Fruit fly (Drosophila melanogaster) whole organism, embryonic: ENCODE results near the gene CG5815.

Source experiments
- ATbp ChIP-seq: fragments of 200-800 bp; sonication (Bioruptor generic); optimal IDR thresholded peaks from 2 replicates; lab custom pipeline; 2017; ENCODE audit warnings: missing biosample characterization, mild to moderate bottlenecking, missing genetic modification characterization, missing genetic modification reagents
- Blimp-1 ChIP-seq: fragments of 200-800 bp; sonication (Bioruptor generic); optimal IDR thresholded peaks from 3 replicates; lab custom pipeline; 2018; ENCODE audit warnings: missing biosample characterization, missing genetic modification characterization, mild to moderate bottlenecking, moderate library complexity, missing genetic modification reagents
- CG10274 ChIP-seq: fragments of 200-800 bp; sonication (Bioruptor generic); optimal IDR thresholded peaks from 3 replicates; lab custom pipeline; 2017; ENCODE audit warnings: missing biosample characterization, mild to moderate bottlenecking, missing genetic modification characterization
- CG12236 ChIP-seq: fragments of 200-800 bp; sonication (Bioruptor generic); optimal IDR thresholded peaks from 2 replicates; lab custom pipeline; 2016; ENCODE audit warnings: missing biosample characterization, missing genetic modification characterization
- CG12391 ChIP-seq: fragments of 200-800 bp; sonication (Bioruptor generic); optimal IDR thresholded peaks from 3 replicates; lab custom pipeline; 2018; ENCODE audit warnings: missing biosample characterization, mild to moderate bottlenecking, missing genetic modification characterization, moderate library complexity
- CG1603 ChIP-seq: fragments of 200-800 bp; sonication (Bioruptor generic); optimal IDR thresholded peaks from 2 replicates; lab custom pipeline; 2019; ENCODE audit warnings: missing biosample characterization, mild to moderate bottlenecking, missing genetic modification characterization, moderate library complexity
- CG17385 ChIP-seq: fragments of 200-800 bp; sonication (Bioruptor generic); optimal IDR thresholded peaks from 3 replicates; lab custom pipeline; 2018; ENCODE audit warnings: missing biosample characterization, mild to moderate bottlenecking, missing genetic modification characterization
- CG17568 ChIP-seq: fragments of 200-800 bp; sonication (Bioruptor generic); optimal IDR thresholded peaks from 2 replicates; lab custom pipeline; 2018; ENCODE audit warnings: missing biosample characterization, mild to moderate bottlenecking, missing genetic modification characterization, moderate library complexity
- CG18262 ChIP-seq: fragments of 200-800 bp; optimal IDR thresholded peaks from 3 replicates; lab custom pipeline; 2019; ENCODE audit warnings: missing biosample characterization, mild to moderate bottlenecking, missing genetic modification characterization, moderate library complexity
- CG32772 ChIP-seq: fragments of 200-800 bp; sonication (Bioruptor generic); IDR thresholded peaks from 2 replicates; pipeline ENCODE4 v1.3.6; 2022; ENCODE audit warnings: missing biosample characterization, missing genetic modification characterization
- CG33213 ChIP-seq: fragments of 200-800 bp; sonication (Bioruptor generic); optimal IDR thresholded peaks from 3 replicates; lab custom pipeline; 2016; ENCODE audit warnings: missing biosample characterization, missing genetic modification characterization
- CG4328 ChIP-seq: fragments of 200-800 bp; sonication (Bioruptor generic); optimal IDR thresholded peaks from 3 replicates; lab custom pipeline; 2017; ENCODE audit warnings: missing biosample characterization, missing genetic modification reagents, missing genetic modification characterization
- CG6654 ChIP-seq: fragments of 200-800 bp; sonication (Bioruptor generic); optimal IDR thresholded peaks from 2 replicates; lab custom pipeline; 2017; ENCODE audit warnings: missing biosample characterization, mild to moderate bottlenecking, missing genetic modification characterization
- CG6689 ChIP-seq: fragments of 200-800 bp; sonication (Bioruptor generic); IDR thresholded peaks from 2 replicates; pipeline ENCODE4 v1.3.6; 2022; ENCODE audit warnings: missing biosample characterization, missing genetic modification characterization
- CG7357 ChIP-seq: fragments of 200-800 bp; sonication (Bioruptor generic); IDR thresholded peaks from 3 replicates; pipeline ENCODE4 v1.3.6; 2022; ENCODE audit warnings: missing biosample characterization, missing genetic modification characterization
- CG7963 ChIP-seq: fragments of 200-800 bp; sonication (Bioruptor generic); IDR thresholded peaks from 3 replicates; pipeline ENCODE4 v1.3.6; 2022; ENCODE audit warnings: missing biosample characterization, missing genetic modification characterization; ENCODE audit not compliant: partially characterized antibody
- CG8290 ChIP-seq, 3 experiments: fragments of 200-800 bp; sonication (Bioruptor generic); optimal IDR thresholded peaks; 2 replicates each; lab custom pipeline; 2016 to 2019; ENCODE audit warnings: missing biosample characterization in 3 of 3, missing genetic modification characterization in 3 of 3, mild to moderate bottlenecking in 2 of 3, moderate library complexity in 1 of 3
- CG9215 ChIP-seq: fragments of 200-800 bp; sonication (Bioruptor generic); IDR thresholded peaks from 2 replicates; pipeline ENCODE4 v1.3.6; 2022; ENCODE audit warnings: missing biosample characterization, missing genetic modification characterization
- Dref ChIP-seq: fragments of 200-800 bp; sonication (Bioruptor generic); IDR thresholded peaks from 2 replicates; pipeline ENCODE4 v1.3.6; 2022; ENCODE audit warnings: missing biosample characterization, missing genetic modification characterization
- Ets65A ChIP-seq: fragments of 200-800 bp; sonication (Bioruptor generic); peaks from one replicate; lab custom pipeline; 2016; ENCODE audit warnings: missing biosample characterization, missing genetic modification characterization
- Fer2 ChIP-seq: fragments of 200-800 bp; sonication (Bioruptor generic); optimal IDR thresholded peaks from 2 replicates; lab custom pipeline; 2018; ENCODE audit warnings: missing biosample characterization, mild to moderate bottlenecking, missing genetic modification characterization, moderate library complexity
- Hr51 ChIP-seq, 2 experiments: fragments of 200-800 bp; sonication (Bioruptor generic); optimal IDR thresholded peaks; 2 replicates in 1 of 2; 3 replicates in 1 of 2; lab custom pipeline; 2016 to 2018; ENCODE audit warnings: missing biosample characterization in 2 of 2, missing genetic modification characterization in 2 of 2, mild to moderate bottlenecking in 1 of 2, moderate library complexity in 1 of 2
- Jarid2 ChIP-seq: fragments of 200-800 bp; sonication (Bioruptor generic); optimal IDR thresholded peaks from 3 replicates; lab custom pipeline; 2017; ENCODE audit warnings: mild to moderate bottlenecking, missing biosample characterization, missing genetic modification reagents, missing genetic modification characterization
- Med ChIP-seq: fragments of 200-800 bp; sonication (Bioruptor generic); peaks from one replicate; lab custom pipeline; 2016; ENCODE audit warnings: missing biosample characterization, missing genetic modification characterization, mild to moderate bottlenecking, inconsistent platforms, moderate library complexity
- Nf-YB ChIP-seq: fragments of 200-800 bp; sonication (Bioruptor generic); optimal IDR thresholded peaks from 3 replicates; lab custom pipeline; 2019; ENCODE audit warnings: missing biosample characterization, mild to moderate bottlenecking, missing genetic modification characterization, moderate library complexity
- PHDP ChIP-seq: fragments of 200-800 bp; sonication (Bioruptor generic); optimal IDR thresholded peaks from 3 replicates; lab custom pipeline; 2018; ENCODE audit warnings: missing biosample characterization, mild to moderate bottlenecking, missing genetic modification characterization, moderate library complexity
- Sry-β ChIP-seq: fragments of 200-800 bp; sonication (Bioruptor generic); optimal IDR thresholded peaks from 2 replicates; lab custom pipeline; 2018; ENCODE audit warnings: missing biosample characterization, mild to moderate bottlenecking, missing genetic modification characterization, moderate library complexity
- YL-1 ChIP-seq: fragments of 200-800 bp; sonication (Bioruptor generic); optimal IDR thresholded peaks from 3 replicates; lab custom pipeline; 2017; ENCODE audit warnings: missing biosample characterization, mild to moderate bottlenecking, missing genetic modification characterization
- ab ChIP-seq: fragments of 200-800 bp; sonication (Bioruptor generic); optimal IDR thresholded peaks from 2 replicates; lab custom pipeline; 2016; ENCODE audit warnings: missing biosample characterization, missing genetic modification characterization
- bab2 ChIP-seq: fragments of 200-800 bp; sonication (Bioruptor generic); optimal IDR thresholded peaks from 2 replicates; lab custom pipeline; 2016; ENCODE audit warnings: missing biosample characterization, missing genetic modification characterization
- cwo ChIP-seq: fragments of 200-800 bp; sonication (Bioruptor generic); optimal IDR thresholded peaks from 3 replicates; lab custom pipeline; 2017; ENCODE audit warnings: missing biosample characterization, missing genetic modification characterization, mild to moderate bottlenecking, moderate library complexity, missing genetic modification reagents
- gem ChIP-seq: fragments of 200-800 bp; sonication (Bioruptor generic); optimal IDR thresholded peaks from 2 replicates; lab custom pipeline; 2019; ENCODE audit warnings: missing biosample characterization, mild to moderate bottlenecking, missing genetic modification characterization, moderate library complexity
- grn ChIP-seq: fragments of 200-800 bp; sonication (Bioruptor generic); optimal IDR thresholded peaks from 3 replicates; lab custom pipeline; 2017; ENCODE audit warnings: missing biosample characterization, missing genetic modification characterization
- jumu ChIP-seq: fragments of 200-800 bp; sonication (Bioruptor generic); optimal IDR thresholded peaks from 3 replicates; lab custom pipeline; 2016; ENCODE audit warnings: missing biosample characterization, missing genetic modification characterization
- knrl ChIP-seq: fragments of 200-800 bp; sonication (Bioruptor generic); IDR thresholded peaks from 3 replicates; pipeline ENCODE4 v1.3.6; 2022; ENCODE audit warnings: missing biosample characterization, missing genetic modification characterization; ENCODE audit not compliant: partially characterized antibody
- lilli ChIP-seq: fragments of 200-800 bp; sonication (Bioruptor generic); optimal IDR thresholded peaks from 3 replicates; lab custom pipeline; 2016; ENCODE audit warnings: missing biosample characterization, missing genetic modification characterization
- nerfin-2 ChIP-seq: fragments of 200-800 bp; sonication (Bioruptor generic); IDR thresholded peaks from 2 replicates; pipeline ENCODE4 v1.3.6; 2022; ENCODE audit warnings: missing biosample characterization, missing genetic modification characterization; ENCODE audit not compliant: partially characterized antibody
- nmo ChIP-seq: fragments of 200-800 bp; sonication (Bioruptor generic); optimal IDR thresholded peaks from 2 replicates; lab custom pipeline; 2018; ENCODE audit warnings: missing biosample characterization, mild to moderate bottlenecking, missing genetic modification characterization, moderate library complexity
- nom ChIP-seq: fragments of 200-800 bp; sonication (Bioruptor generic); optimal IDR thresholded peaks from 2 replicates; lab custom pipeline; 2017; ENCODE audit warnings: missing biosample characterization, missing genetic modification characterization, mild to moderate bottlenecking, moderate library complexity, missing genetic modification reagents
- odd ChIP-seq: fragments of 200-800 bp; sonication (Bioruptor generic); optimal IDR thresholded peaks from 2 replicates; lab custom pipeline; 2017; ENCODE audit warnings: missing biosample characterization, mild to moderate bottlenecking, missing genetic modification characterization
- pnt ChIP-seq: fragments of 200-800 bp; sonication (Bioruptor generic); optimal IDR thresholded peaks from 3 replicates; lab custom pipeline; 2016; ENCODE audit warnings: missing biosample characterization, missing genetic modification characterization
- scrt ChIP-seq: fragments of 200-800 bp; sonication (Bioruptor generic); optimal IDR thresholded peaks from 2 replicates; lab custom pipeline; 2018; ENCODE audit warnings: missing biosample characterization, mild to moderate bottlenecking, missing genetic modification characterization, moderate library complexity
- sd ChIP-seq: fragments of 200-800 bp; sonication (Bioruptor generic); optimal IDR thresholded peaks from 3 replicates; lab custom pipeline; 2018; ENCODE audit warnings: missing biosample characterization, mild to moderate bottlenecking, missing genetic modification characterization, moderate library complexity
- sima ChIP-seq: fragments of 200-800 bp; sonication (Bioruptor generic); optimal IDR thresholded peaks from 2 replicates; lab custom pipeline; 2016; ENCODE audit warnings: missing biosample characterization, missing genetic modification characterization
- tll ChIP-seq, 2 experiments: fragments of 200-800 bp in 1 of 2; fragments of >200 bp in 1 of 2; sonication (Bioruptor generic) in 1 of 2; optimal IDR thresholded peaks; 2 replicates each; lab custom pipeline; 2017 to 2019; ENCODE audit warnings: missing biosample characterization in 2 of 2, missing genetic modification characterization in 2 of 2, mild to moderate bottlenecking in 1 of 2, moderate library complexity in 1 of 2
- zen2 ChIP-seq: fragments of 200-800 bp; sonication (Bioruptor generic); IDR thresholded peaks from 3 replicates; pipeline ENCODE4 v1.3.6; 2022; ENCODE audit warnings: missing biosample characterization, missing genetic modification characterization; ENCODE audit not compliant: partially characterized antibody

CG5815 gene

DNA sequence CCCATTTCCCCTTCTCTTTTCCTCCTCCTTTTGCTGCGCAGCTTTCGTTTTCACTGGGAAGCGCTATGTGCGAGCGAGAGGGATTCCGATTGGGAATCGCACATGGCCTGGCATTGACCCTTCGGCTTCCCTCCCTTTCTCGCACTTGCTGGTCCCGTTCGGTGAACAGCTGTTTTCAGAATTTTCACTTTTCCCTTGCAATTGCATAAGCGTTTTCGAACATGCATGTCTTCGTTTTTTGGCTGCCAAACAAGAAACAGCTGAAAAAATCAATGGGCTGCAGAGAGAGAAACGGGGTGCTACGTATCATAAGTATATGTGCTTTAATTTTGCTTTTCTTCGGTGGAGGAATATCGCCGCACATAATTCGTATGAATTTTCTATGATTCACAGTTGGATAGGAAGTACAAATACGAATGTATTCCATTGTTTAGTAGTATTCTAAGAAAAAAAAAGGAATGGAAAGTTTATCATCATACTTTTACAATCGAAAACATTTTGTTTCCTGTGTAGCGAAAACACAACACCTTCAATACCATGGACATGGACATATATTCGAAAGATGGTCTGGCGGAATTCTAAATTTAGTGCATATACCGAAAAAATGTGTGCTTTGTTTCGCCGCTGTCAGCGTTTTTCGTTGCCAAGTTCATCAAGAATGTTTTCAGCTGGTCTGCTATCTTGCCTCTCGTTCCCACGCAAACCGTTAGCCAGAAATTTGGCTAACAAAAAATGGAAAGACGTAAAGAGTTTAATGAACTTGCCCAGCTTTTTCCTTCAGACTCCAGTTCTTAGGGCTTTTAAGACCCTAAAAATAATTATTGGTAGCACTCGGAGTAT is 40.0 kb downstream of the CG5815 start (continued):
- TF ChIP-seq bab2 (GFP tag; lab: Kevin White, UChicago) (peak; percentile 57), CG7963 (no peak), ab (GFP tag; lab: Kevin White, UChicago) (no peak), Jarid2 (GFP tag; lab: Kevin White, UChicago) (no peak), nerfin-2 (no peak), lilli (GFP tag; lab: Kevin White, UChicago) (peak; percentile 19), CG17568 (GFP tag; lab: Kevin White, UChicago) (peak; percentile 9), CG6689 (GFP tag; lab: Robert Waterston, UW) (0 out of 2 replicates have a peak, but pooled peaks have one; percentile 19), CG33213 (GFP tag; lab: Kevin White, UChicago) (no peak), ATbp (peak; percentile 32), Dref (GFP tag; lab: Robert Waterston, UW) (no peak), Ets65A (GFP tag; lab: Kevin White, UChicago) (peak; percentile 41), CG18262 (peak; percentile 29), CG4328 (GFP tag; lab: Kevin White, UChicago) (peak; percentile 17), YL-1 (GFP tag; lab: Kevin White, UChicago) (peak; percentile 25), CG8290 (GFP tag; optimal IDR thresholded peaks at IDR 0.05; lab: Kevin White, UChicago) (no peak), CG8290 (tag; optimal IDR thresholded peaks at IDR 0.05; lab: Kevin White, UChicago) (peak in 1 of 2 experiments; percentile 61), tll (GFP tag; optimal IDR thresholded peaks at IDR 0.05; lab: Kevin White, UChicago) (no peak), Nf-YB (GFP tag; lab: Kevin White, UChicago) (peak; percentile 15), CG12236 (GFP tag; lab: Kevin White, UChicago) (no peak), pnt (no peak), Fer2 (peak; percentile 26), odd (no peak), sd (tag; lab: Kevin White, UChicago) (peak; percentile 59), CG6654 (GFP tag; lab: Kevin White, UChicago) (no peak), scrt (no peak), CG10274 (GFP tag; lab: Kevin White, UChicago) (no peak), Med (GFP tag; lab: Kevin White, UChicago) (peak; percentile 91), CG7357 (0 out of 3 replicates have a peak, but pooled peaks have one; percentile 22), gem (tag; lab: Kevin White, UChicago) (peak; percentile 77), sima (GFP tag; lab: Kevin White, UChicago) (no peak), CG1603 (peak; percentile 40), Sry-β (no peak), nmo (GFP tag; lab: Kevin White, UChicago) (peak; percentile 57), zen2 (no peak), nom (no peak), CG12391 (tag; lab: Kevin White, UChicago) (peak; percentile 52), CG9215 (GFP tag; lab: Robert Waterston, UW) (peak; percentile 56), knrl (GFP tag; lab: Robert Waterston, UW) (no peak), PHDP (tag; lab: Kevin White, UChicago) (peak; percentile 70), Hr51 (GFP tag; optimal IDR thresholded peaks at IDR 0.05; lab: Kevin White, UChicago) (peak in 1 of 2 experiments; percentile 66), jumu (GFP tag; lab: Kevin White, UChicago) (peak; percentile 50), CG32772 (0 out of 2 replicates have a peak, but pooled peaks have one; percentile 31), Blimp-1 (peak; percentile 73), grn (GFP tag; lab: Kevin White, UChicago) (no peak), CG17385 (GFP tag; lab: Kevin White, UChicago) (peak; percentile 21), cwo (GFP tag; lab: Kevin White, UChicago) (peak; percentile 38)
